Worm (Caenorhabditis elegans): ENCODE data around the gene K06A9.2.

DNA sequence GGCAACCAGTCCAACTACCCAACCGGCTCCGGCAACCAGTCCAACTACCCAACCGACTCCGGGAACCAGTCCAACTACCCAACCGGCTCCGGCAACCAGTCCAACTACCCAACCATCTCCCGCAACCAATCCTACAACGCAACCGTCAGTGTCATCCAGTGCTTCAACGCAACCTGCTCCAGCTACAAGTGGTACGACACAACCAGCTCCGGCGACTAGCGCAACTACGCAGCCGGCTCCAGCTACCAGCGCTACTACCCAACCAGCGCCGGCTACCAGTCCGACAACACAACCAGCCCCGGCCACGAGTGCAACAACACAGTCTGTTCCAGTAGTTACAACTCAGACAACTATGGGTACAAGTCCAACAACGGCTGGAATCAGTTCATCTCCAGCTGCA, 12.9 kb downstream of the K06A9.2 start:
- TF ChIP-seq pqm-1 (tag; optimal IDR thresholded peaks at IDR 0.05) (no peak), snpc-4 (tag; optimal IDR thresholded peaks at IDR 0.05) (no peak), sea-2 (GFP tag; optimal IDR thresholded peaks at IDR 0.05) (no peak), unc-62 (GFP tag; optimal IDR thresholded peaks at IDR 0.05) (no peak), lin-39 (tag; optimal IDR thresholded peaks at IDR 0.05) (no peak), fos-1 (tag; optimal IDR thresholded peaks at IDR 0.05) (no peak), mml-1 (tag; optimal IDR thresholded peaks at IDR 0.05) (no peak), nfya-1 (tag; optimal IDR thresholded peaks at IDR 0.05; ENCODE audit: insufficient read depth) (no peak)
